Fruit fly (Drosophila melanogaster) whole organism, wandering third instar larva: Measurements from ENCODE around the gene ck.

ENCODE experiments used
- psq ChIP-seq: fragments of 200-800 bp; sonication (Bioruptor generic); optimal IDR thresholded peaks from 3 replicates; lab custom pipeline; 2017; ENCODE audit warnings: missing biosample characterization, mild to moderate bottlenecking, missing genetic modification characterization, moderate library complexity
- tai ChIP-seq: sonication (Bioruptor generic); optimal IDR thresholded peaks from 2 replicates; lab custom pipeline; 2016; ENCODE audit warnings: missing biosample characterization, missing genetic modification characterization

- TF ChIP-seq tai (GFP tag; lab: Kevin White, UChicago) (no peak), psq (GFP tag; lab: Kevin White, UChicago) (no peak)
Measured at dm6 chr2L:15106100-15106499, 48.4 kb upstream of the ck start.
